Worm (Caenorhabditis elegans) whole organism, L4 larva: Measurements from ENCODE around the gene prk-1.
A peak's percentile ranks its signal among the peaks of the same experiment; 100 is the strongest.

Experiments
- Y75B8A.6 ChIP-seq: fragments of 200-800 bp; sonication (Bioruptor generic); IDR thresholded peaks from 2 replicates; pipeline ENCODE4 v1.3.6; 2022; ENCODE audit warnings: missing genetic modification reagents, missing genetic modification characterization, missing compliant biosample characterization
- ces-1 ChIP-seq: fragments of 150-350 bp; sonication (generic microtip); optimal IDR thresholded peaks from 4 replicates; lab custom pipeline; 2014; ENCODE audit warnings: missing biosample characterization, missing genetic modification reagents, missing genetic modification characterization
- cey-2 ChIP-seq: sonication (generic microtip); optimal IDR thresholded peaks from 3 replicates; lab custom pipeline; 2017; ENCODE audit warnings: missing genetic modification characterization, mild to moderate bottlenecking, missing compliant biosample characterization, antibody characterized with exemption, borderline replicate concordance; ENCODE audit not compliant: insufficient read depth
- dmd-6 ChIP-seq: fragments of 200-800 bp; sonication (Bioruptor generic); IDR thresholded peaks from 2 replicates; pipeline ENCODE4 v1.3.6; 2022; ENCODE audit warnings: missing genetic modification reagents, missing genetic modification characterization, missing compliant biosample characterization
- fos-1 ChIP-seq: fragments of 150-350 bp; optimal IDR thresholded peaks from 2 replicates; lab custom pipeline; 2014; ENCODE audit warnings: missing biosample characterization, missing genetic modification characterization
- hif-1 ChIP-seq, 2 experiments: sonication (generic microtip); optimal IDR thresholded peaks; 2 replicates each; lab custom pipeline; 2016 to 2017; ENCODE audit warnings: missing compliant biosample characterization in 2 of 2, missing genetic modification characterization in 2 of 2, missing genetic modification reagents in 2 of 2, missing genotype in 2 of 2, mild to moderate bottlenecking in 1 of 2
- hmg-1.1 ChIP-seq: fragments of 200-800 bp; sonication (Bioruptor generic); IDR thresholded peaks from 2 replicates; pipeline ENCODE4 v1.3.6; 2022; ENCODE audit warnings: missing genetic modification reagents, missing genetic modification characterization, missing compliant biosample characterization
- lsy-2 ChIP-seq, 2 experiments: fragments of 150-350 bp in 1 of 2; sonication (generic microtip) in 1 of 2; optimal IDR thresholded peaks; 2 replicates each; lab custom pipeline; 2014 to 2017; ENCODE audit warnings: missing biosample characterization in 2 of 2, missing genetic modification characterization in 2 of 2
- mdl-1 ChIP-seq, 2 experiments: fragments of 150-350 bp in 1 of 2; sonication (generic microtip) in 1 of 2; optimal IDR thresholded peaks; 2 replicates each; lab custom pipeline; 2014 to 2017; ENCODE audit warnings: missing biosample characterization in 2 of 2, missing genetic modification characterization in 2 of 2
- nhr-10 ChIP-seq: fragments of 150-350 bp; optimal IDR thresholded peaks from 2 replicates; lab custom pipeline; 2014; ENCODE audit warnings: missing biosample characterization, missing genetic modification characterization
- php-3 ChIP-seq: fragments of 200-800 bp; sonication (Bioruptor generic); IDR thresholded peaks from 2 replicates; pipeline ENCODE4 v1.3.6; 2022; ENCODE audit warnings: missing genetic modification reagents, missing genetic modification characterization, missing compliant biosample characterization
- snpc-4 ChIP-seq: fragments of 150-350 bp; optimal IDR thresholded peaks from 2 replicates; lab custom pipeline; 2014; ENCODE audit warnings: missing biosample characterization, missing genetic modification characterization
- unc-130 ChIP-seq: sonication (generic microtip); optimal IDR thresholded peaks from 2 replicates; lab custom pipeline; 2016; ENCODE audit warnings: missing genetic modification reagents, missing genetic modification characterization, missing compliant biosample characterization
- zag-1 ChIP-seq: fragments of 150-350 bp; optimal IDR thresholded peaks from 2 replicates; lab custom pipeline; 2014; ENCODE audit warnings: missing biosample characterization, missing genetic modification characterization

DNA sequence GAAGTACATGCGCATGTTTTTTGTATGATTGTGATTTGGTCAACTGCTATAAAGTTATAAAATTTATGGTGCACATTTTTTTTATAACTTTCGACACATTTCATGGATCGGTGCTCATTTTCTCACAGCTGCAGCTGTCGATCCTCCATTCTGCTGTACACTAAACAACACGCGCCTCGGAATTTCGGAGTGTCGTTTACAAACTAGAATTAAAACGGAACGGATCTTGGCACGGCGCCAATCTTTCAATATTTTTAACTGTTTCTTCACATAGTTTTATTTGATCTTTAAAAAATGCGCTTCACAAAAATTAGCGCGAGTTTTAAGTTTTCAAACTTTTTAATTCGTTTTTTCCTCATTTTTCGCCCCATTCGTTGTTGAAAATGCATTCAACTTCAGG, 43.6 kb upstream of the prk-1 start, which contains the start of gene let-711:
- TF ChIP-seq lsy-2 (tag; optimal IDR thresholded peaks at IDR 0.05; lab: Kevin White, UChicago) (peak in 1 of 2 experiments; percentile 27), nhr-10 (tag; lab: Kevin White, UChicago) (no peak), php-3 (GFP tag; lab: Robert Waterston, UW) (no peak), cey-2 (tag; lab: Kevin White, UChicago) (no peak), hif-1 (tag; optimal IDR thresholded peaks at IDR 0.05; lab: Kevin White, UChicago) (no peak), mdl-1 (tag; optimal IDR thresholded peaks at IDR 0.05; lab: Kevin White, UChicago) (no peak), Y75B8A.6 (GFP tag; lab: Robert Waterston, UW) (no peak), unc-130 (GFP tag; lab: Kevin White, UChicago) (no peak), snpc-4 (tag; lab: Kevin White, UChicago) (no peak), zag-1 (tag; lab: Kevin White, UChicago) (no peak), hmg-1.1 (no peak), ces-1 (GFP tag; lab: Kevin White, UChicago) (no peak), fos-1 (tag; lab: Kevin White, UChicago) (no peak), dmd-6 (no peak)
